Worm (Caenorhabditis elegans): Measurements from ENCODE around the gene clec-139.

DNA sequence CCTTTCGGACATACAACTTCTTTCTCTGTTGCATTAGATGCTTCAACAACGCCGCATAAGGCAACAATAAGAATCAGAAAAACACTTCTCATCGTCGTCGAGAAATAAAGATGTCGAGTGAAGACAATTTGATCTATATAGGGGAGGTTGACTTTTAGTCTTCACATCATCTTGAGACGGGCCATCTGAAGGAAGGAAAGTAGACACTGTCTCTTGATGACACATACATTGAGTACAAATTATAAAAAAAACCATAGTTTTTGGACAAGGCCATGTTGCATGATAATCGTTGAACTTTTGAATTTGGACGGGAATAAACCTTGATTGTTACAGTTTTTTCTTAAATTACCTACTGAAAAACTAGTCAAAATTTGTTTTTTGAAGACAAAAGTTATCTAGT is at the start of gene clec-139:
- TF ChIP-seq ceh-100 (GFP tag; IDR thresholded peaks at IDR 0.05) (no peak), rcor-1 (GFP tag; IDR thresholded peaks at IDR 0.05) (no peak), aptf-2 (GFP tag; conservative IDR thresholded peaks at IDR 0.05) (no peak), ceh-27 (GFP tag; optimal IDR thresholded peaks at IDR 0.05) (no peak), ztf-3 (GFP tag; optimal IDR thresholded peaks at IDR 0.05) (no peak), nfya-1 (tag; optimal IDR thresholded peaks at IDR 0.05; ENCODE audit: borderline replicate concordance, insufficient read depth) (no peak), lag-1 (GFP tag; IDR thresholded peaks at IDR 0.05) (no peak), cebp-1 (GFP tag; IDR thresholded peaks at IDR 0.05) (no peak), cebp-1 (tag; optimal IDR thresholded peaks at IDR 0.05) (no peak), ama-1 (optimal IDR thresholded peaks at IDR 0.05) (no peak), ama-1 (GFP tag; optimal IDR thresholded peaks at IDR 0.05) (no peak), bed-2 (GFP tag; IDR thresholded peaks at IDR 0.05) (no peak)

Data from whole organism, young adult.